Fruit fly (Drosophila melanogaster): Measurements from ENCODE around the gene Cdep.
A peak's percentile ranks its signal among the peaks of the same experiment; 100 is the strongest.

Cdep gene

dm6 chr3R:4901782-4902181 is 8.6 kb upstream of the Cdep start:
- TF ChIP-seq Ets65A (GFP tag) (peak; percentile 36), odd (GFP tag; optimal IDR thresholded peaks at IDR 0.05) (no peak), Drgx (GFP tag; IDR thresholded peaks at IDR 0.05) (peak; percentile 23; the same call in 1 of the 2 replicates)

- TF ChIP-seq Hey (tag; optimal IDR thresholded peaks at IDR 0.05) = peak; percentile 92
- TF ChIP-seq tll (GFP tag; optimal IDR thresholded peaks at IDR 0.05) = peak in 1 of 2 experiments; percentile 16
- no peak for TF ChIP-seq ems (GFP tag; optimal IDR thresholded peaks at IDR 0.05)
- TF ChIP-seq gsb-n (tag; optimal IDR thresholded peaks at IDR 0.05) = peak; percentile 17
- TF ChIP-seq crol (GFP tag; IDR thresholded peaks at IDR 0.05) = peak; percentile 89
- TF ChIP-seq D (optimal IDR thresholded peaks at IDR 0.05) = no peak
- no peak for TF ChIP-seq D (GFP tag; optimal IDR thresholded peaks at IDR 0.05)
- TF ChIP-seq grn (GFP tag; optimal IDR thresholded peaks at IDR 0.05) = peak; percentile 42
- TF ChIP-seq hb (GFP tag; IDR thresholded peaks at IDR 0.05; ENCODE audit: partially characterized antibody) = 0 out of 3 replicates have a peak, but pooled peaks have one; percentile 48
- 0 out of 3 replicates have a peak, but pooled peaks have one; percentile 32 for TF ChIP-seq CG11456 (GFP tag; IDR thresholded peaks at IDR 0.05)
- peak; percentile 38; the same call in 1 of the 2 replicates for TF ChIP-seq ttk (GFP tag; IDR thresholded peaks at IDR 0.05)
- peak; percentile 40 for TF ChIP-seq run (tag; optimal IDR thresholded peaks at IDR 0.05)
- TF ChIP-seq gfzf (GFP tag; optimal IDR thresholded peaks at IDR 0.05) = no peak
- peak; percentile 21 for TF ChIP-seq exex (tag; optimal IDR thresholded peaks at IDR 0.05)
- TF ChIP-seq CG11560 (tag; IDR thresholded peaks at IDR 0.05) = no peak
- peak; percentile 42; the same call in 1 of the 3 replicates for TF ChIP-seq ci (GFP tag; IDR thresholded peaks at IDR 0.05)
- TF ChIP-seq Dref (GFP tag; IDR thresholded peaks at IDR 0.05) = no peak
- peak; percentile 72 for TF ChIP-seq abd-A (tag; optimal IDR thresholded peaks at IDR 0.05)
- TF ChIP-seq zen2 (GFP tag; IDR thresholded peaks at IDR 0.05; ENCODE audit: partially characterized antibody) = no peak
- TF ChIP-seq sens-2 (GFP tag; IDR thresholded peaks at IDR 0.05) = peak; percentile 27; the same call in 1 of the 2 replicates
- peak; percentile 61; the same call in 1 of the 2 replicates for TF ChIP-seq Awh (GFP tag; IDR thresholded peaks at IDR 0.05)
- peak; percentile 55; the same call in 1 of the 2 replicates for TF ChIP-seq seq (GFP tag; IDR thresholded peaks at IDR 0.05)
- TF ChIP-seq oc (tag; optimal IDR thresholded peaks at IDR 0.05) = peak; percentile 77
- TF ChIP-seq mirr (GFP tag; optimal IDR thresholded peaks at IDR 0.05) = peak; percentile 3
Measured at dm6 chr3R:4903565-4903964, 6.8 kb upstream of the Cdep start.

dm6 chr3R:4904844-4905243 is 5.5 kb upstream of the Cdep start:
- TF ChIP-seq CG7786 (GFP tag; optimal IDR thresholded peaks at IDR 0.05) = no peak
- TF ChIP-seq sens (GFP tag) = peak; percentile 38
- peak; percentile 91 for TF ChIP-seq Ets65A (GFP tag)

dm6 chr3R:4905764-4906626 is 4.4 kb upstream of the Cdep start, which contains the start of gene Gnf1:
Gnf1 (plus strand) TSS chr3R:4906622.
- TF ChIP-seq amos (GFP tag; IDR thresholded peaks at IDR 0.05; ENCODE audit: partially characterized antibody) = peak; percentile 67
- peak; percentile 20 for TF ChIP-seq Nf-YC (tag; optimal IDR thresholded peaks at IDR 0.05)
- no peak for TF ChIP-seq aop (GFP tag; IDR thresholded peaks at IDR 0.05)
- TF ChIP-seq CG17568 (GFP tag; optimal IDR thresholded peaks at IDR 0.05) = no peak
- TF ChIP-seq CG10979 (tag; optimal IDR thresholded peaks at IDR 0.05) = no peak
- TF ChIP-seq sim (GFP tag; IDR thresholded peaks at IDR 0.05) = no peak
- TF ChIP-seq Hr78 (GFP tag; optimal IDR thresholded peaks at IDR 0.05) = no peak
- TF ChIP-seq Dad (GFP tag; optimal IDR thresholded peaks at IDR 0.05) = no peak
- peak in 1 of 2 experiments; percentile 11 for TF ChIP-seq insv (GFP tag; optimal IDR thresholded peaks at IDR 0.05)
- TF ChIP-seq Oaz (GFP tag; IDR thresholded peaks at IDR 0.05) = no peak
- TF ChIP-seq nmo (GFP tag; optimal IDR thresholded peaks at IDR 0.05) = peak; percentile 25
- peak; percentile 57; the same call in 1 of the 2 replicates for TF ChIP-seq bbx (GFP tag; IDR thresholded peaks at IDR 0.05; ENCODE audit: partially characterized antibody)
- peak; percentile 86 for TF ChIP-seq gfzf (GFP tag; optimal IDR thresholded peaks at IDR 0.05)
- no peak for TF ChIP-seq Oli (tag; optimal IDR thresholded peaks at IDR 0.05)
- TF ChIP-seq sens (GFP tag) = peak; percentile 79
- TF ChIP-seq yki (optimal IDR thresholded peaks at IDR 0.05) = no peak
- TF ChIP-seq BtbVII (GFP tag; optimal IDR thresholded peaks at IDR 0.05) = no peak
- peak; percentile 63 for TF ChIP-seq Bgb (GFP tag; IDR thresholded peaks at IDR 0.05; ENCODE audit: partially characterized antibody)
